Worm (Caenorhabditis elegans) whole organism, L3 larva: ENCODE data around the gene T07A5.7.

Experiments used
- R02D3.7 ChIP-seq: fragments of 150-350 bp; optimal IDR thresholded peaks from 2 replicates; lab custom pipeline; 2014; ENCODE audit warnings: missing biosample characterization, missing genetic modification characterization
- ceh-16 ChIP-seq: sonication (generic microtip); optimal IDR thresholded peaks from 2 replicates; lab custom pipeline; 2017; ENCODE audit warnings: missing biosample characterization, missing genetic modification characterization
- ceh-28 ChIP-seq: fragments of 150-350 bp; optimal IDR thresholded peaks from 2 replicates; lab custom pipeline; 2014; ENCODE audit warnings: missing biosample characterization, missing genetic modification reagents, missing genetic modification characterization
- fkh-10 ChIP-seq: sonication (generic microtip); optimal IDR thresholded peaks from 2 replicates; lab custom pipeline; 2017; ENCODE audit warnings: missing biosample characterization, missing genetic modification reagents, missing genetic modification characterization
- nfya-1 ChIP-seq: sonication (generic microtip); optimal IDR thresholded peaks from 2 replicates; lab custom pipeline; 2017; ENCODE audit warnings: missing genetic modification characterization, mild to moderate bottlenecking, missing compliant biosample characterization, antibody characterized with exemption, moderate library complexity; ENCODE audit not compliant: insufficient read depth
- nhr-237 ChIP-seq: fragments of 150-350 bp; optimal IDR thresholded peaks from 2 replicates; lab custom pipeline; 2014; ENCODE audit warnings: missing biosample characterization, missing genetic modification characterization
- pqm-1 ChIP-seq: fragments of 150-350 bp; optimal IDR thresholded peaks from 2 replicates; lab custom pipeline; 2017; ENCODE audit warnings: missing biosample characterization, missing genetic modification characterization, inconsistent platforms
- sea-2 ChIP-seq: fragments of 150-350 bp; sonication (generic microtip); optimal IDR thresholded peaks from 4 replicates; lab custom pipeline; 2014; ENCODE audit warnings: missing biosample characterization, missing genetic modification reagents, missing genetic modification characterization
- skn-1 ChIP-seq: fragments of 150-350 bp; optimal IDR thresholded peaks from 2 replicates; lab custom pipeline; 2014; ENCODE audit warnings: missing biosample characterization, missing genetic modification characterization
- unc-39 ChIP-seq: sonication (generic microtip); optimal IDR thresholded peaks from 4 replicates; lab custom pipeline; 2017; ENCODE audit warnings: missing biosample characterization, missing genetic modification characterization

DNA sequence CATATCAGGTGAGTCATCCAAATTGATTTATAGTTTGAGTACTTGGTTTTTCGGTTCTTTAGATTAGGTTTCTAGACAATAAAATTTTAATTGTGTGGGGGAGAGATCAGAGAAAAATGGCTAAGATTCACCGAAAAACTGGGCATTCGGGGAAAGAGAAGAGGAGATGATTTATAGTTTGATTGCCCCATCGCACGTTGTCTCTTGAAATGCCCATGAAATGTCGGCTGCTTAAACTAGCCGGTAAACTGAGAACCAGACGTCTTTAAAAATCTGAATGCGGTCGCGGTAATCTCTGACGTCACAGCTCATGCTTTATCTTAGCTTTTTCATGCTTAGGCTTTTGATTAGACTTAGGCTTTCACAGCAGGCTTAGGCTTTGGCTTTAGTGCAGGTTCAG, 14.0 kb downstream of the T07A5.7 start:
- no peak for TF ChIP-seq unc-39 (tag; lab: Kevin White, UChicago)
- TF ChIP-seq fkh-10: no peak
- no peak for TF ChIP-seq nfya-1 (tag; lab: Kevin White, UChicago)
- TF ChIP-seq ceh-16 (tag; lab: Kevin White, UChicago): no peak
- TF ChIP-seq R02D3.7 (tag; lab: Kevin White, UChicago): no peak
- no peak for TF ChIP-seq skn-1 (tag; lab: Kevin White, UChicago)
- no peak for TF ChIP-seq pqm-1 (tag; lab: Kevin White, UChicago)
- TF ChIP-seq nhr-237: no peak
- TF ChIP-seq ceh-28 (tag; lab: Kevin White, UChicago): no peak
- TF ChIP-seq sea-2 (GFP tag; lab: Kevin White, UChicago): no peak
